Fruit fly (Drosophila melanogaster) whole organism, prepupa: ENCODE data around the gene VhaSFD.

ENCODE experiments used
- CG1621 ChIP-seq: fragments of 200-800 bp; sonication (Bioruptor generic); optimal IDR thresholded peaks from 3 replicates; lab custom pipeline; 2018; ENCODE audit warnings: missing biosample characterization, mild to moderate bottlenecking, missing genetic modification characterization
- CG7368 ChIP-seq: fragments of 200-800 bp; sonication (Bioruptor generic); optimal IDR thresholded peaks from 3 replicates; lab custom pipeline; 2016; ENCODE audit warnings: missing biosample characterization, missing genetic modification characterization
- Gug ChIP-seq: fragments of 200-800 bp; sonication (Bioruptor generic); IDR thresholded peaks from 2 replicates; pipeline ENCODE4 v1.3.6; 2022; ENCODE audit warnings: missing biosample characterization, missing genetic modification characterization
- achi ChIP-seq: fragments of 200-800 bp; sonication (Bioruptor generic); optimal IDR thresholded peaks from 3 replicates; lab custom pipeline; 2016; ENCODE audit warnings: missing biosample characterization, missing genetic modification characterization
- esn ChIP-seq: fragments of 200-800 bp; sonication (Bioruptor generic); optimal IDR thresholded peaks from 2 replicates; lab custom pipeline; 2016; ENCODE audit warnings: missing biosample characterization, mild to moderate bottlenecking, missing genetic modification characterization, moderate library complexity
- salr ChIP-seq, 2 experiments: fragments of 200-800 bp; sonication (Bioruptor generic); optimal IDR thresholded peaks; 3 replicates each; lab custom pipeline; 2016 to 2018; ENCODE audit warnings: missing biosample characterization in 2 of 2, missing genetic modification characterization in 2 of 2, mild to moderate bottlenecking in 1 of 2
- spab ChIP-seq: fragments of 200-800 bp; sonication (Bioruptor generic); optimal IDR thresholded peaks from 2 replicates; lab custom pipeline; 2017; ENCODE audit warnings: missing biosample characterization, mild to moderate bottlenecking, missing genetic modification characterization, missing genetic modification reagents

- no peak for TF ChIP-seq achi (GFP tag; lab: Kevin White, UChicago)
- no peak for TF ChIP-seq esn (GFP tag; lab: Kevin White, UChicago)
- no peak for TF ChIP-seq spab
- no peak for TF ChIP-seq Gug
- TF ChIP-seq salr (GFP tag; optimal IDR thresholded peaks at IDR 0.05; lab: Kevin White, UChicago), result no peak
- TF ChIP-seq CG7368 (GFP tag; lab: Kevin White, UChicago), result no peak
- no peak for TF ChIP-seq CG1621
These were observed 15.7 kb downstream of the VhaSFD start for dm6 chr2L:16711891-16712290.
